Fruit fly (Drosophila melanogaster): ENCODE results near the gene CG18731.

The CG18731 gene

DNA sequence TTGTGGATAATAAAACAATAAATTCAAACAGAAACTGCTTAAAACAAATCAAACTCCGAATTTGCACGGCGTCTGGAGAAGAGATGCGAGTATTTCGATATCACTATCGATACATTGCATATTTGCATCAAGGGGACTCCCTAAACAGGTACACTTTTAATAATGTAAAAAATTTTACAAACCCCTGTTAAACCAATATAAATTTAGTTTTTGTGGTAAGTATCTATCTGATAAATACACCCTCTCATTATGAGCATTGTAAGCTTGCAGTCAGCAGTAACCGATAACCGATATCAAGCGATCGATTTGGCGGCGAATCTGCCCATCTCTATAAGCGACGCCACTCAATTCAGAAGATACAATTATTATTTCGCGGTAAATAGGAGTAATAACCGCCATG lies 49.5 kb upstream of the CG18731 start, which contains the start of the genes Bub3 and Cap-D2 (continued):
- TF ChIP-seq bsh (GFP tag; optimal IDR thresholded peaks at IDR 0.05) (peak in 1 of 2 experiments; percentile 75), Mrtf (GFP tag; IDR thresholded peaks at IDR 0.05) (no peak), Awh (GFP tag; IDR thresholded peaks at IDR 0.05) (no peak), CG14860 (GFP tag; IDR thresholded peaks at IDR 0.05; ENCODE audit: partially characterized antibody) (peak; percentile 78), dmrt11E (tag; optimal IDR thresholded peaks at IDR 0.05) (peak; percentile 67), cato (GFP tag; optimal IDR thresholded peaks at IDR 0.05; ENCODE audit: borderline replicate concordance) (peak; percentile 56), CG3163 (GFP tag; optimal IDR thresholded peaks at IDR 0.05) (peak; percentile 44), zfh2 (GFP tag; optimal IDR thresholded peaks at IDR 0.05) (peak; percentile 63), jumu (GFP tag; optimal IDR thresholded peaks at IDR 0.05) (peak; percentile 86), Gug (GFP tag; IDR thresholded peaks at IDR 0.05) (peak; percentile 63; the same call in 3 of the 4 replicates), CG2875 (GFP tag; optimal IDR thresholded peaks at IDR 0.05) (no peak), lab (GFP tag; optimal IDR thresholded peaks at IDR 0.05) (peak; percentile 73), crc (GFP tag; optimal IDR thresholded peaks at IDR 0.05) (peak; percentile 56), h (optimal IDR thresholded peaks at IDR 0.05) (no peak), grn (GFP tag; optimal IDR thresholded peaks at IDR 0.05) (no peak), CG15073 (GFP tag; optimal IDR thresholded peaks at IDR 0.05) (no peak), CG9727 (GFP tag; optimal IDR thresholded peaks at IDR 0.05) (peak; percentile 69), pan (optimal IDR thresholded peaks at IDR 0.05) (no peak), pan (GFP tag; optimal IDR thresholded peaks at IDR 0.05 in 1 of 2, IDR thresholded peaks at IDR 0.05 in 1 of 2) (peak in 1 of 2 experiments; percentile 63), Blimp-1 (GFP tag; optimal IDR thresholded peaks at IDR 0.05) (peak; percentile 63), CG4360 (GFP tag; IDR thresholded peaks at IDR 0.05) (no peak), Optix (GFP tag; IDR thresholded peaks at IDR 0.05) (peak; percentile 63; the same call in 2 of the 3 replicates), btn (GFP tag; optimal IDR thresholded peaks at IDR 0.05) (peak; percentile 78), CG4617 (GFP tag; optimal IDR thresholded peaks at IDR 0.05; ENCODE audit: borderline replicate concordance) (peak; percentile 71), abd-A (tag; optimal IDR thresholded peaks at IDR 0.05) (no peak), Deaf1 (tag; optimal IDR thresholded peaks at IDR 0.05) (no peak), CG4404 (GFP tag; IDR thresholded peaks at IDR 0.05) (peak; percentile 45), Ssrp (tag; optimal IDR thresholded peaks at IDR 0.05) (peak; percentile 53), CG7987 (GFP tag; optimal IDR thresholded peaks at IDR 0.05) (peak; percentile 13), schlank (tag; optimal IDR thresholded peaks at IDR 0.05) (no peak), CG9932 (GFP tag; IDR thresholded peaks at IDR 0.05) (peak; percentile 81), chm (GFP tag; IDR thresholded peaks at IDR 0.05) (peak; percentile 68; the same call in 1 of the 2 replicates), Sox102F (GFP tag; optimal IDR thresholded peaks at IDR 0.05) (peak; percentile 71), tio (GFP tag; optimal IDR thresholded peaks at IDR 0.05) (no peak), CG12236 (GFP tag; optimal IDR thresholded peaks at IDR 0.05) (peak; percentile 38), CG30403 (GFP tag; optimal IDR thresholded peaks at IDR 0.05) (peak; percentile 77), B-H2 (GFP tag; optimal IDR thresholded peaks at IDR 0.05) (no peak), CG8944 (GFP tag; optimal IDR thresholded peaks at IDR 0.05) (peak; percentile 78), CG8089 (GFP tag; optimal IDR thresholded peaks at IDR 0.05) (peak; percentile 73), wek (GFP tag; optimal IDR thresholded peaks at IDR 0.05) (peak; percentile 99), NfI (GFP tag; optimal IDR thresholded peaks at IDR 0.05) (peak; percentile 66), Trl (optimal IDR thresholded peaks at IDR 0.05) (no peak), Trl (GFP tag; optimal IDR thresholded peaks at IDR 0.05) (peak; percentile 81), dimm (GFP tag; IDR thresholded peaks at IDR 0.05) (no peak), bcd (GFP tag; optimal IDR thresholded peaks at IDR 0.05) (peak; percentile 67), E2f2 (GFP tag; IDR thresholded peaks at IDR 0.05) (peak; percentile 77), CG7963 (GFP tag; IDR thresholded peaks at IDR 0.05; ENCODE audit: partially characterized antibody) (peak; percentile 71), Stat92E (GFP tag; optimal IDR thresholded peaks at IDR 0.05) (no peak), CG2120 (GFP tag; optimal IDR thresholded peaks at IDR 0.05) (peak; percentile 84), kni (GFP tag; optimal IDR thresholded peaks at IDR 0.05) (no peak), CG10979 (tag; optimal IDR thresholded peaks at IDR 0.05) (peak; percentile 67)

Measured in whole organism, embryonic.